Fruit fly (Drosophila melanogaster): ENCODE measurements around the gene twin.

The twin gene

dm6 chr3R:24230423-24231205, 8.8 kb upstream of the twin start, which contains the start of gene mask (continued):
- TF ChIP-seq NFAT (GFP tag; IDR thresholded peaks at IDR 0.05) (peak; percentile 93), CG18599 (GFP tag; optimal IDR thresholded peaks at IDR 0.05) (peak; percentile 83), CG3726 (GFP tag; IDR thresholded peaks at IDR 0.05) (peak; percentile 65; the same call in 1 of the 3 replicates), salm (tag; optimal IDR thresholded peaks at IDR 0.05) (no peak), gcm2 (GFP tag; optimal IDR thresholded peaks at IDR 0.05) (peak; percentile 78), CG12155 (GFP tag; optimal IDR thresholded peaks at IDR 0.05) (peak; percentile 31), Dfd (GFP tag; optimal IDR thresholded peaks at IDR 0.05) (no peak), Bgb (GFP tag; IDR thresholded peaks at IDR 0.05; ENCODE audit: partially characterized antibody) (0 out of 2 replicates have a peak, but pooled peaks have one; percentile 4), ara (GFP tag; IDR thresholded peaks at IDR 0.05) (peak; percentile 71), Fer1 (GFP tag; optimal IDR thresholded peaks at IDR 0.05) (peak; percentile 72), crol (GFP tag; IDR thresholded peaks at IDR 0.05) (no peak), nmo (GFP tag; optimal IDR thresholded peaks at IDR 0.05) (peak; percentile 49), shn (GFP tag; optimal IDR thresholded peaks at IDR 0.05) (peak; percentile 81), CG6272 (GFP tag; IDR thresholded peaks at IDR 0.05) (peak; percentile 66), scrt (GFP tag; optimal IDR thresholded peaks at IDR 0.05) (peak; percentile 64), ato (GFP tag; IDR thresholded peaks at IDR 0.05; ENCODE audit: partially characterized antibody) (peak; percentile 1; the same call in 1 of the 2 replicates), CG6654 (GFP tag; optimal IDR thresholded peaks at IDR 0.05) (peak; percentile 51), CG3281 (GFP tag; optimal IDR thresholded peaks at IDR 0.05) (peak; percentile 82), trem (tag; optimal IDR thresholded peaks at IDR 0.05) (peak; percentile 16), oc (tag; optimal IDR thresholded peaks at IDR 0.05) (no peak), CG8359 (GFP tag; optimal IDR thresholded peaks at IDR 0.05; ENCODE audit: borderline replicate concordance) (peak; percentile 47), CG13894 (tag; optimal IDR thresholded peaks at IDR 0.05) (peak; percentile 58), ind (GFP tag; optimal IDR thresholded peaks at IDR 0.05) (peak; percentile 65), CG12769 (tag; optimal IDR thresholded peaks at IDR 0.05) (peak; percentile 62), CHES-1-like (GFP tag; optimal IDR thresholded peaks at IDR 0.05) (peak; percentile 73), E2f1 (GFP tag; IDR thresholded peaks at IDR 0.05) (peak; percentile 51), CG2875 (GFP tag; optimal IDR thresholded peaks at IDR 0.05) (peak; percentile 54), chm (GFP tag; IDR thresholded peaks at IDR 0.05) (peak; percentile 92), CG14050 (GFP tag; IDR thresholded peaks at IDR 0.05) (peak; percentile 58), Kr (GFP tag; optimal IDR thresholded peaks at IDR 0.05) (peak; percentile 68), Meics (GFP tag; optimal IDR thresholded peaks at IDR 0.05) (peak; percentile 85), NC2β (GFP tag; optimal IDR thresholded peaks at IDR 0.05) (peak; percentile 91), Elba2 (GFP tag; optimal IDR thresholded peaks at IDR 0.05) (no peak), Dip3 (GFP tag; optimal IDR thresholded peaks at IDR 0.05) (peak; percentile 80), mam (GFP tag; optimal IDR thresholded peaks at IDR 0.05) (peak; percentile 82), sqz (GFP tag; optimal IDR thresholded peaks at IDR 0.05) (peak; percentile 78), CG13296 (GFP tag; optimal IDR thresholded peaks at IDR 0.05) (peak; percentile 81), Pdp1 (GFP tag; optimal IDR thresholded peaks at IDR 0.05) (peak; percentile 65 to 83), ken (GFP tag; IDR thresholded peaks at IDR 0.05) (peak; percentile 82), dpn (GFP tag; optimal IDR thresholded peaks at IDR 0.05) (peak; percentile 33 to 86), CG13624 (GFP tag; optimal IDR thresholded peaks at IDR 0.05) (peak; percentile 72), fu2 (GFP tag; optimal IDR thresholded peaks at IDR 0.05) (peak; percentile 78), CG10147 (GFP tag; optimal IDR thresholded peaks at IDR 0.05) (peak; percentile 54), knrl (GFP tag; IDR thresholded peaks at IDR 0.05; ENCODE audit: partially characterized antibody) (no peak), CG14014 (GFP tag; IDR thresholded peaks at IDR 0.05) (peak; percentile 75), sim (GFP tag; IDR thresholded peaks at IDR 0.05) (peak; percentile 66), esg (GFP tag; conservative IDR thresholded peaks at IDR 0.05) (no peak), Sry-β (GFP tag; optimal IDR thresholded peaks at IDR 0.05) (peak; percentile 35), lilli (GFP tag; optimal IDR thresholded peaks at IDR 0.05) (peak; percentile 68)
